Fruit fly (Drosophila melanogaster) ovary, adult (tissue): Measurements from ENCODE around the gene Sbf.
A peak's percentile ranks its signal among the peaks of the same experiment; 100 is the strongest.

Experiments used
- CG17801 ChIP-seq: fragments of 200-800 bp; optimal IDR thresholded peaks from 2 replicates; lab custom pipeline; 2019; ENCODE audit warnings: missing biosample characterization, mild to moderate bottlenecking, missing genetic modification characterization, moderate library complexity; ENCODE audit not compliant: partially characterized antibody

Gene Sbf

dm6 chr3R:11796780-11797179 lies at the start of gene Sbf:
Sbf (minus strand) TSS chr3R:11796948.
- TF ChIP-seq CG17801 (GFP tag; lab: Kevin White, UChicago) = peak; percentile 32

DNA sequence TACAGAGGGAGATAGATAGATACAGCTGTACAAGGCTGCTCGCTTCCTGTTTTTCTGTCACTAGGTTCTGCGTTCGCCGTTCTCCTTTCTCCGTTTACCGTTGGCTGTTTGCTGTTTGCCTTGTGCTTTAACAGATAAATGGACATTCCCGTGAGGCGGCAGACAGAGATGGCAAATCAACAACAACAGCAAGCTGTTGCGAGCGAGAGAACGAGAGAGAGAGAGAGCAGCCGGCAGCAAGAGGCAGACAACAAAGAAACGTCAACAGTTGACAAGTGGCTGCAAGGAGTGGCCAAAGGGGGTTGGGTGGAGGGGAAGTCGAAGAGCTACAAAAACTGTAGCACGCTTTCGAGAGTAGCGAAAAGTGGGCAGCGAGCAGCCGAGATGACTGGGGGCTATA lies 36.7 kb upstream of the Sbf start:
- TF ChIP-seq CG17801 (GFP tag; lab: Kevin White, UChicago) = no peak

dm6 chr3R:11830757-11831586 lies 34.2 kb upstream of the Sbf start:
- TF ChIP-seq CG17801 (GFP tag; lab: Kevin White, UChicago) = no peak

dm6 chr3R:11822266-11822665 lies 25.5 kb upstream of the Sbf start, which contains the start of gene Kyat:
Kyat (minus strand) TSS chr3R:11822493.
- TF ChIP-seq CG17801 (GFP tag; lab: Kevin White, UChicago) = peak; percentile 29

DNA sequence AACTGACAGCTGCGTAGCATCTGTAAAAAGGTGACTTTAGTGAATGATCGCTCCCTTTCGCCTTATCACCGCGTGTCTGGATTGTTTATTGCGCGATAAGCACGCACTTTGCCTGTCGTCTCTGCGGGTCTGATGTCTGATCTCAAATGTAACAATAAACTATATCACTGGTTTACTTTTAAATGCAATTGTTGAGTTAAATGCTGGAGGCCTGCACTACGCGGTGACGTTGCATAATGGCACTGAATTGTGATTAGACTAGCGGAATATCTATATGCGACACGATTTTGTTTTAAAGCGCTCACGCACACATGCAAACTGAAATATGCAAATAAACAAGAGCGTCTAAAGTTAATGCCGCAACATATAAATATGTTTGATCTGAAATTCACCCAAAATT lies 25.1 kb upstream of the Sbf start:
- TF ChIP-seq CG17801 (GFP tag; lab: Kevin White, UChicago) = no peak

dm6 chr3R:11820148-11820547 lies 23.4 kb upstream of the Sbf start:
- TF ChIP-seq CG17801 (GFP tag; lab: Kevin White, UChicago) = no peak

DNA sequence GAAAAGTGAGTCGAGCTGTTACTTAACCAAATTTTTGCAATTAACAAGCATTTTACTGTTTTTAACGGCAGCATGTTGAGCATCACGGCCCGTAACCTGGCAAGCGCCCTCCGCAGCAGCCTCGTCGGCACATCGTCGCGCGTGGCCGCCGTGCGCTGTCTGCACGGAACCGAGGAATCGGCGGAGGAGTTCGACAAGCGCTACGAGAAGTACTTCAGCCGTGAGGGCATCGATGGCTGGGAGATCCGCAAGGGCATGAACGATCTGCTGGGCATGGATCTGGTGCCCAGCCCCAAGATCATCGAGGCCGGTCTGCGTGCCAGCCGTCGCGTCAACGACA lies 22.9 kb upstream of the Sbf start:
- TF ChIP-seq CG17801 (GFP tag; lab: Kevin White, UChicago) = no peak

dm6 chr3R:11818930-11819639 lies 22.3 kb upstream of the Sbf start, which contains the start of the genes COX5A and glo:
COX5A (plus strand) TSS chr3R:11819359.
glo (minus strand) TSS chr3R:11819420.
- peak; percentile 3 for TF ChIP-seq CG17801 (GFP tag; lab: Kevin White, UChicago)

DNA sequence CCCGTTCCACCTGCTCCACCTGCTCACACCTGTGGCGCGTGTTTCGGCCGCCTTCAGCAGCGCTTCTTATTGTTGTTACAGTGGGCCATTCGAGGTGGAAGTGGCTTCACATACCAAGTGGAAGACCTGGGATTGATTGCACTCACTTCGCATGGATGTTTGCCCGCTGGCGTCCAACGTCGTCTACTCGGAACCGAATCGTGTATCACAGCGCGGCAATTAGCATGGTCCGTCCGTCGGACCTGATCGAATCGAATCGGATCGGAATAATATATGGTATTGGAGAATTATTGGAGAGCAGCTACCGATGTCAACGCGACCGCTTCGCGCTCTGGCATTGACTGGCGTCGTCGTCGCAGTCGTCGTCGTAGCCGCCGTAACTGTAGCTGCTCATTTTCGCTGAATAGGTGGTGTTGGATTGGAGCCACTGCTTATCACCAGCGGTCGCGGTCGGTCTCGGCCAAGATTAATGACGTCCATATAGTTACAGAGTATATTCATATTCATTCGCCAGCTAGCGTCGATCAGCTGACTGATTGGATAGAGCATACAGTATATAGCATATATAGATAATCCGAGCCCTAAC lies 16.2 kb upstream of the Sbf start, which contains the start of gene ClC-a:
TSS of gene ClC-a (minus strand) at position 327 of the 586 bp plus-strand sequence.
- TF ChIP-seq CG17801 (GFP tag; lab: Kevin White, UChicago) = peak; percentile 62

DNA sequence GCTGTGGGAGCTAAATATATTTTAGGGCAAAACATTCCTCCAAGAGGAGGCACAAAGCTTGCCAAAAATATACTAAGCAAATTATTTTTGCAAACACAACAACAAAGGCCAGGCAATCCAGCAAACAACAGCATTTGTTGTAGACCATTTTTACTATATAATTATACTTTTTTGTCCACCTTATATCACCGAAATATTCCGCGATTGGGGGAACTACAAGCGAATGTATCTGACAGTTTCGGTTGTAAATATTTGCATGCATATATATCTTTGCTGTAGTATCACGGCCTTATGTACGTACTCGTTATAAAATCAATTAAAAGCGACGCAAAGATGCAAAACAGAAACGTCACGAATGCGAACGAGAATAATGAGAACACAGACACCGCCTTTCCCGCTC lies 15.7 kb upstream of the Sbf start:
- no peak for TF ChIP-seq CG17801 (GFP tag; lab: Kevin White, UChicago)

DNA sequence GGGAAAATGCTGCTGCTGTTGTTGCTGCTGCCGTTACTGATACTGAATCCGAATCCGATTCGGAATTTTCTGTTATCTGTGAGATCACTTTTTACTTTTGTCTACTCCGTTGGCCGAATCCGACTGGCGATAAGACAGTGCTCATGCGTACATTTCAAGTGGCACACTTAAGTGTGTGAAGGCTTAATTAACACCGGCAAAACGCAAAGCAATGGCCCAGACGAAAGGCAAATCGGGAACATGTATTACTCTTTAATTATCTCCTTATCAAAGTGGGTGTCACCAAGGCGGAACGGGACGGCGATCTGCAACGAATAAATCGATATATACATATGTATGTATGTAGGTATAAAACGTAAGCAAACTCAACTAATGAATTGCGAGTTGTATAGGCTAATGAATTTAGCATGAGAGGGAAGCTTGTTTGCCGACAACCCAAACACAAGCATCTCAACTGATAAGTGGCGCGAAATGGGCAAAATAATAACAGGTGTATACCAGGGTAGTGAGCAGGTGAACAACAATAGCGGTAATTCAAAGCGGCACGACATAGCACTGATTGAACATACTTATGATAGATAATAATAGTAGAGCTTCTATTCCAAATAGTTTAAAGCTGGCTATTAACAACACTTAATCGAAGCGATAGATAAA lies 14.2 kb upstream of the Sbf start:
- TF ChIP-seq CG17801 (GFP tag; lab: Kevin White, UChicago) = no peak

- TF ChIP-seq CG17801 (GFP tag; lab: Kevin White, UChicago) = no peak
Measured at dm6 chr3R:11809620-11810019, 12.9 kb upstream of the Sbf start.

DNA sequence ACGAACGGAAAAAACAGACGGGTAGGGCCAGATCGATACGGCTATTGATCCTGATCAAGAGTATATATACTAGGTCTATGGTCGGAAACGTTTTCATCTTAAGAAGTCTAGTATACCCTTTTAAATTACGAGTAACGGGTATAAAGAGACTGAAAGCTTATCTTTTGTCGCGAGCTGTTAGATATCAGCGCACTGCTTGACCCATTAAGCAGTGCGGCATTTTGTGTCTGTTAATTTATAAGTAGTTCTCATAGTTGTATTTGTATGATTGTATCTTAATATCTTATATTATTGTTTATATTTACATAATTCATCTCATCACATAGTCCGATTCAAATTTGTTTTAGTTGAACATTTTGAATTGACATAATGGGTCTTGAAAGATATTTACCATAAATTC lies 10.9 kb upstream of the Sbf start:
- no peak for TF ChIP-seq CG17801 (GFP tag; lab: Kevin White, UChicago)

- TF ChIP-seq CG17801 (GFP tag; lab: Kevin White, UChicago) = no peak
Measured at dm6 chr3R:11806753-11807152, 10.0 kb upstream of the Sbf start.

DNA sequence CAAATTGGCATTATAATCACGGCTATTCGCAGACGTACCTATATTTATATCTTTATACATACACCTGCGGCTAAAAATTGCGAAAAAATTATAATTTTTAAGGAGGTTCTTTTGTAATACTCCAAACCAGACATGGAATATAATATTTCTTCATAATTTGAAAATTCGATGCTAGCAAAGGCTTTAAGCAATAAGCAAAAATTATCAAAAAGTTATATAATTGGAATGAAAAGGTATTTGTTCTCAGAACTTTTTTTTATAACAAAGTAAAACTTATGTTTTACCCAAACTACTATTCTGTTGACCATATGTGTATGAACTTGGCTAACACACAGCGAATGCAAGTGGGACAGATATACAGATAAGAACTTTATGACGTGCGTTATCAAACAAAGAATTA lies 8.8 kb upstream of the Sbf start:
- no peak for TF ChIP-seq CG17801 (GFP tag; lab: Kevin White, UChicago)
